Worm (Caenorhabditis elegans): Measurements from ENCODE around the gene F58G1.7.

Gene F58G1.7

ce11 chrII:12990191-12990590, 42.1 kb upstream of the F58G1.7 start:
- TF ChIP-seq zfp-3 (GFP tag; conservative IDR thresholded peaks at IDR 0.05) = no peak
- TF ChIP-seq arid-1 (GFP tag; conservative IDR thresholded peaks at IDR 0.05) = no peak
- 0 out of 2 replicates have a peak, but pooled peaks have one; percentile 22 for TF ChIP-seq daf-19 (GFP tag; conservative IDR thresholded peaks at IDR 0.05)
- no peak for TF ChIP-seq hlh-30 (tag; optimal IDR thresholded peaks at IDR 0.05; ENCODE audit: insufficient read depth)
- no peak for TF ChIP-seq dmd-6 (GFP tag; IDR thresholded peaks at IDR 0.05)
- TF ChIP-seq aha-1 (tag) = peak; percentile 86
- TF ChIP-seq Y48G9A.11 (GFP tag; IDR thresholded peaks at IDR 0.05) = no peak
- TF ChIP-seq ZK546.5 (tag; optimal IDR thresholded peaks at IDR 0.05) = no peak
- TF ChIP-seq spr-1 (tag; optimal IDR thresholded peaks at IDR 0.05) = no peak

DNA sequence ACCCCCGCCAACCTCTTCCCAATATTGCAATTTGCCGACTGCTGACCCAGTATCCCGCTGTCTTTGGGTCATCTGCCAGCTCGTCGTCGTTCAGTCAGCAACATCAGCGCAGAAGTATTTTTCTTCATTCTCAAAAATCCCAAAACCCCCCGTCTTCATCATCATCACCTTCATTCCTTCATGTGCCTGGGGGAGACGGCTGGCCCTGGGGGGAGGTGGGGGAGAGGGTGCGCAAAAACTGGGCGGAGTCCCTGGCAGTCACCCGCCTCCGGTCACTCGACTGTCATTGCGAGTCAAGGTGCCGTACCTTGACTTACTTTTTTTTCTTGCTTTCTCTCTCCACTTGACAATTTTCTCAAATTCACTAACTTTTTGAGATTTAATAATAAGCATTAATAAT, 39.7 kb upstream of the F58G1.7 start:
- TF ChIP-seq F44E2.7 (GFP tag; IDR thresholded peaks at IDR 0.05) = no peak
- peak; percentile 85 for TF ChIP-seq set-16 (GFP tag; IDR thresholded peaks at IDR 0.05)
- TF ChIP-seq mdt-29 (GFP tag; IDR thresholded peaks at IDR 0.05) = no peak
- TF ChIP-seq pqm-1 (tag; optimal IDR thresholded peaks at IDR 0.05) = no peak
- no peak for TF ChIP-seq fkh-10 (GFP tag; optimal IDR thresholded peaks at IDR 0.05)
- TF ChIP-seq daf-8 (GFP tag; IDR thresholded peaks at IDR 0.05) = no peak
- TF ChIP-seq unc-62 (GFP tag; optimal IDR thresholded peaks at IDR 0.05 in 1 of 2) = peak in 1 of 2 experiments; percentile 92
- TF ChIP-seq unc-62 (tag; optimal IDR thresholded peaks at IDR 0.05) = no peak

ce11 chrII:12985813-12986212, 37.8 kb upstream of the F58G1.7 start:
- TF ChIP-seq Y48G9A.11 (GFP tag; IDR thresholded peaks at IDR 0.05) (no peak), jun-1 (tag; optimal IDR thresholded peaks at IDR 0.05) (no peak), lin-15B (tag; optimal IDR thresholded peaks at IDR 0.05) (no peak), hlh-30 (tag; optimal IDR thresholded peaks at IDR 0.05; ENCODE audit: insufficient read depth) (no peak), pqm-1 (tag; optimal IDR thresholded peaks at IDR 0.05) (no peak), ceh-28 (tag; optimal IDR thresholded peaks at IDR 0.05) (no peak), zag-1 (tag; optimal IDR thresholded peaks at IDR 0.05) (no peak), ceh-20 (GFP tag; IDR thresholded peaks at IDR 0.05) (no peak), daf-12 (tag; optimal IDR thresholded peaks at IDR 0.05) (no peak), snpc-4 (tag; optimal IDR thresholded peaks at IDR 0.05) (no peak)

- TF ChIP-seq ztf-7 (tag; optimal IDR thresholded peaks at IDR 0.05) (no peak), duxl-1 (tag; optimal IDR thresholded peaks at IDR 0.05; ENCODE audit: poor library complexity) (no peak), saeg-2 (GFP tag; IDR thresholded peaks at IDR 0.05) (no peak), nhr-6 (tag; optimal IDR thresholded peaks at IDR 0.05) (no peak), dmd-8 (GFP tag; IDR thresholded peaks at IDR 0.05) (no peak), F44E2.7 (GFP tag; IDR thresholded peaks at IDR 0.05) (no peak), ama-1 (optimal IDR thresholded peaks at IDR 0.05) (no peak), aha-1 (tag) (no peak), ceh-82 (tag; optimal IDR thresholded peaks at IDR 0.05) (no peak), mxl-3 (GFP tag; optimal IDR thresholded peaks at IDR 0.05) (no peak), ceh-28 (tag; optimal IDR thresholded peaks at IDR 0.05) (no peak), madf-9 (GFP tag; conservative IDR thresholded peaks at IDR 0.05) (no peak), unc-62 (GFP tag; optimal IDR thresholded peaks at IDR 0.05 in 1 of 2) (no peak), unc-62 (tag; optimal IDR thresholded peaks at IDR 0.05) (no peak), R02D3.7 (tag; optimal IDR thresholded peaks at IDR 0.05) (no peak), nhr-28 (tag; optimal IDR thresholded peaks at IDR 0.05) (no peak), egl-43 (GFP tag; IDR thresholded peaks at IDR 0.05) (no peak), jun-1 (tag; optimal IDR thresholded peaks at IDR 0.05) (no peak)
Measured at ce11 chrII:12984709-12985108, 36.7 kb upstream of the F58G1.7 start.

DNA sequence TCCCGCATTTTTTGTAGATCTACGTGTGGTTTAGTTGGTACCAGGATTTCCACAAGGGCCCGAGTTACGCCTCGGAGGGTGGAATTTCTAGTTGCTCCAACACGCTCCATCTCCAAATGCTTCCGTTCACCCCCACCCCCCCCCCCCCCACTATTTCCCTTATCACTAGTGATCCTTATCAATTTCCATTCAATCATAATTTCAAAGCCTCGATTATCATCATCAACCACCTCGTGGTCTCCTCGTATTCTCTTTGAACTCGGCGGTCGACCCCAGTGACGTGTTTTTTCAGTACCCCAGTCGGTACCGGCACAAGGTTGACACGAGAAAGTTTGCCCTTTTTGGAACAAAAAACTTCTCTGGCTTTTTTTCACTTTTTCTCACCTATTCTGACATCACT, 34.8 kb upstream of the F58G1.7 start:
- TF ChIP-seq hlh-11 (tag; optimal IDR thresholded peaks at IDR 0.05) (peak; percentile 46), lin-39 (tag; optimal IDR thresholded peaks at IDR 0.05) (no peak), daf-19 (GFP tag; conservative IDR thresholded peaks at IDR 0.05) (no peak), php-3 (GFP tag; IDR thresholded peaks at IDR 0.05) (0 out of 2 replicates have a peak, but pooled peaks have one; percentile 23), dve-1 (tag; optimal IDR thresholded peaks at IDR 0.05; ENCODE audit: insufficient read depth) (peak; percentile 10), Y105C5A.15 (GFP tag; IDR thresholded peaks at IDR 0.05) (no peak)

Measured in whole organism, L4 larva.